Worm (Caenorhabditis elegans) whole organism, young adult: ENCODE results near the gene sel-9.
A peak's percentile ranks its signal among the peaks of the same experiment; 100 is the strongest.

Experiments used
- B0261.1 ChIP-seq: sonication (generic microtip); optimal IDR thresholded peaks from 2 replicates; lab custom pipeline; 2016; ENCODE audit warnings: mild to moderate bottlenecking, missing genetic modification characterization, moderate library complexity, missing compliant biosample characterization
- C06A6.2 ChIP-seq: fragments of 200-800 bp; sonication (Bioruptor generic); conservative IDR thresholded peaks from 2 replicates; pipeline ENCODE4 v1.3.6; 2022; ENCODE audit warnings: missing genetic modification characterization, missing compliant biosample characterization
- D2030.7 ChIP-seq: fragments of 200-800 bp; sonication (Bioruptor generic); IDR thresholded peaks from 2 replicates; pipeline ENCODE4 v1.3.6; 2022; ENCODE audit warnings: missing genetic modification reagents, missing genetic modification characterization, missing compliant biosample characterization
- F22D6.2 ChIP-seq: sonication (generic microtip); optimal IDR thresholded peaks from 2 replicates; lab custom pipeline; 2016; ENCODE audit warnings: mild to moderate bottlenecking, missing genetic modification characterization, missing compliant biosample characterization
- F39B2.1 ChIP-seq: fragments of 200-800 bp; sonication (Bioruptor generic); IDR thresholded peaks from 2 replicates; pipeline ENCODE4 v1.3.6; 2022; ENCODE audit warnings: missing genetic modification reagents, missing genetic modification characterization, missing compliant biosample characterization
- F49E8.2 ChIP-seq: sonication (generic microtip); optimal IDR thresholded peaks from 3 replicates; lab custom pipeline; 2017; ENCODE audit warnings: missing genetic modification characterization, mild to moderate bottlenecking, missing compliant biosample characterization, antibody characterized with exemption, moderate library complexity; ENCODE audit not compliant: insufficient read depth
- K11D2.4 ChIP-seq: fragments of 200-800 bp; sonication (Bioruptor generic); IDR thresholded peaks from 2 replicates; pipeline ENCODE4 v1.3.6; 2022; ENCODE audit warnings: missing genetic modification reagents, missing genetic modification characterization, missing compliant biosample characterization
- K12H6.12 ChIP-seq: fragments of 200-800 bp; sonication (Bioruptor generic); optimal IDR thresholded peaks from 2 replicates; lab custom pipeline; 2018; ENCODE audit warnings: mild to moderate bottlenecking, missing genetic modification characterization, missing compliant biosample characterization
- T26A5.8 ChIP-seq: sonication (generic microtip); optimal IDR thresholded peaks from 2 replicates; lab custom pipeline; 2016; ENCODE audit warnings: missing genetic modification characterization, missing compliant biosample characterization
- Y95B8A.8 ChIP-seq: fragments of 200-800 bp; sonication (Bioruptor generic); IDR thresholded peaks from 2 replicates; pipeline ENCODE4 v1.3.6; 2022; ENCODE audit warnings: missing genetic modification reagents, missing genetic modification characterization, missing compliant biosample characterization
- akir-1 ChIP-seq: fragments of 200-800 bp; sonication (Bioruptor generic); optimal IDR thresholded peaks from 2 replicates; lab custom pipeline; 2018; ENCODE audit warnings: mild to moderate bottlenecking, missing genetic modification characterization, moderate library complexity, missing compliant biosample characterization
- aptf-2 ChIP-seq: fragments of 200-800 bp; sonication (Bioruptor generic); conservative IDR thresholded peaks from 2 replicates; pipeline ENCODE4 v1.3.6; 2022; ENCODE audit warnings: missing genetic modification reagents, missing genetic modification characterization, missing compliant biosample characterization
- athp-1 ChIP-seq: sonication (generic microtip); optimal IDR thresholded peaks from 2 replicates; lab custom pipeline; 2017; ENCODE audit warnings: mild to moderate bottlenecking, missing genetic modification characterization, missing compliant biosample characterization
- attf-3 ChIP-seq: fragments of 200-800 bp; sonication (Bioruptor generic); conservative IDR thresholded peaks from 2 replicates; pipeline ENCODE4 v1.3.6; 2022; ENCODE audit warnings: missing genetic modification reagents, missing genetic modification characterization, missing compliant biosample characterization
- cebp-2 ChIP-seq: fragments of 200-800 bp; sonication (Bioruptor generic); IDR thresholded peaks from 2 replicates; pipeline ENCODE4 v1.3.6; 2022; ENCODE audit warnings: missing genetic modification characterization, missing compliant biosample characterization
- ceh-40 ChIP-seq: fragments of 200-800 bp; sonication (Bioruptor generic); IDR thresholded peaks from 2 replicates; pipeline ENCODE4 v1.3.6; 2022; ENCODE audit warnings: missing genetic modification characterization, missing compliant biosample characterization
- ceh-79 ChIP-seq: sonication (generic microtip); optimal IDR thresholded peaks from 2 replicates; lab custom pipeline; 2017; ENCODE audit warnings: mild to moderate bottlenecking, missing genetic modification characterization, missing compliant biosample characterization
- chd-7 ChIP-seq: sonication (generic microtip); optimal IDR thresholded peaks from 2 replicates; lab custom pipeline; 2016; ENCODE audit warnings: mild to moderate bottlenecking, missing genetic modification characterization, moderate library complexity, missing compliant biosample characterization
- die-1 ChIP-seq: sonication (generic microtip); optimal IDR thresholded peaks from 2 replicates; lab custom pipeline; 2016; ENCODE audit warnings: missing genotype, mild to moderate bottlenecking, missing genetic modification characterization, missing compliant biosample characterization
- dox-1 ChIP-seq: fragments of 200-800 bp; sonication (Bioruptor generic); IDR thresholded peaks from 2 replicates; pipeline ENCODE4 v1.3.6; 2022; ENCODE audit warnings: missing genetic modification reagents, missing genetic modification characterization, missing compliant biosample characterization
- dpff-1 ChIP-seq: sonication (generic microtip); optimal IDR thresholded peaks from 2 replicates; lab custom pipeline; 2017; ENCODE audit warnings: mild to moderate bottlenecking, missing genetic modification characterization, missing compliant biosample characterization
- egl-18 ChIP-seq: fragments of 200-800 bp; sonication (Bioruptor generic); IDR thresholded peaks from 2 replicates; pipeline ENCODE4 v1.3.6; 2022; ENCODE audit warnings: missing genetic modification reagents, missing genetic modification characterization, missing compliant biosample characterization
- egl-44 ChIP-seq: fragments of 200-800 bp; sonication (Bioruptor generic); IDR thresholded peaks from 2 replicates; pipeline ENCODE4 v1.3.6; 2022; ENCODE audit warnings: missing genetic modification reagents, missing genetic modification characterization, missing compliant biosample characterization
- egrh-3 ChIP-seq: fragments of 200-800 bp; sonication (Bioruptor generic); IDR thresholded peaks from 2 replicates; pipeline ENCODE4 v1.3.6; 2022; ENCODE audit warnings: missing genetic modification reagents, missing genetic modification characterization, missing compliant biosample characterization
- fkh-3 ChIP-seq: sonication (generic microtip); optimal IDR thresholded peaks from 2 replicates; lab custom pipeline; 2016; ENCODE audit warnings: mild to moderate bottlenecking, missing genetic modification characterization, missing compliant biosample characterization
- him-1 ChIP-seq: sonication (generic microtip); optimal IDR thresholded peaks from 2 replicates; lab custom pipeline; 2016; ENCODE audit warnings: missing genotype, missing genetic modification reagents, missing genetic modification characterization, missing compliant biosample characterization
- hmg-1.2 ChIP-seq: fragments of 200-800 bp; sonication (Bioruptor generic); IDR thresholded peaks from 2 replicates; pipeline ENCODE4 v1.3.6; 2022; ENCODE audit warnings: missing genetic modification reagents, missing genetic modification characterization, missing compliant biosample characterization
- lin-26 ChIP-seq: fragments of 200-800 bp; sonication (Bioruptor generic); IDR thresholded peaks from 2 replicates; pipeline ENCODE4 v1.3.6; 2022; ENCODE audit warnings: missing genetic modification reagents, missing genetic modification characterization, missing compliant biosample characterization
- lin-40 ChIP-seq: sonication (generic microtip); optimal IDR thresholded peaks from 2 replicates; lab custom pipeline; 2016; ENCODE audit warnings: missing genetic modification characterization, mild to moderate bottlenecking, missing compliant biosample characterization, missing genotype, missing genetic modification reagents
- lir-1 ChIP-seq: fragments of 200-800 bp; sonication (Bioruptor generic); conservative IDR thresholded peaks from 2 replicates; pipeline ENCODE4 v1.3.6; 2022; ENCODE audit warnings: missing genetic modification reagents, missing genetic modification characterization, missing compliant biosample characterization
- madf-3 ChIP-seq: fragments of 200-800 bp; sonication (Bioruptor generic); IDR thresholded peaks from 2 replicates; pipeline ENCODE4 v1.3.6; 2022; ENCODE audit warnings: missing genetic modification reagents, missing genetic modification characterization, missing compliant biosample characterization
- madf-6 ChIP-seq: fragments of 200-800 bp; sonication (Bioruptor generic); IDR thresholded peaks from 2 replicates; pipeline ENCODE4 v1.3.6; 2022; ENCODE audit warnings: missing genetic modification reagents, missing genetic modification characterization, missing compliant biosample characterization
- madf-8 ChIP-seq: fragments of 200-800 bp; sonication (Bioruptor generic); conservative IDR thresholded peaks from 2 replicates; pipeline ENCODE4 v1.3.6; 2022; ENCODE audit warnings: missing genetic modification reagents, missing genetic modification characterization, missing compliant biosample characterization
- nhr-179 ChIP-seq: sonication (generic microtip); optimal IDR thresholded peaks from 2 replicates; lab custom pipeline; 2016; ENCODE audit warnings: mild to moderate bottlenecking, missing genetic modification characterization, missing compliant biosample characterization
- nhr-27 ChIP-seq: fragments of 200-800 bp; sonication (Bioruptor generic); optimal IDR thresholded peaks from 2 replicates; lab custom pipeline; 2018; ENCODE audit warnings: mild to moderate bottlenecking, missing genetic modification characterization, moderate library complexity, missing compliant biosample characterization
- nhr-80 ChIP-seq: sonication (generic microtip); optimal IDR thresholded peaks from 2 replicates; lab custom pipeline; 2016; ENCODE audit warnings: missing genetic modification characterization, missing compliant biosample characterization
- nhr-90 ChIP-seq: sonication (generic microtip); optimal IDR thresholded peaks from 2 replicates; lab custom pipeline; 2016; ENCODE audit warnings: missing genotype, mild to moderate bottlenecking, missing genetic modification characterization, missing compliant biosample characterization
- rec-8 ChIP-seq, 2 experiments: sonication (generic microtip); optimal IDR thresholded peaks; 2 replicates each; lab custom pipeline; 2016; ENCODE audit warnings: mild to moderate bottlenecking in 2 of 2, missing genetic modification characterization in 2 of 2, missing genetic modification reagents in 2 of 2, missing genotype in 2 of 2, missing biosample characterization in 1 of 2, missing compliant biosample characterization in 1 of 2, moderate library complexity in 1 of 2
- sdz-38 ChIP-seq: sonication (generic microtip); optimal IDR thresholded peaks from 2 replicates; lab custom pipeline; 2016; ENCODE audit warnings: missing genotype, missing genetic modification characterization, missing compliant biosample characterization
- snpc-4 ChIP-seq, 5 experiments: fragments of 150-350 bp in 1 of 5; sonication (generic microtip) in 4 of 5; optimal IDR thresholded peaks; 2 replicates each; lab custom pipeline; 2014 to 2018; ENCODE audit warnings: missing genetic modification characterization in 5 of 5, missing biosample characterization in 3 of 5, antibody characterized with exemption in 2 of 5, mild to moderate bottlenecking in 2 of 5, missing compliant biosample characterization in 2 of 5, missing genotype in 2 of 5, moderate library complexity in 2 of 5, missing genetic modification reagents in 1 of 5
- sptf-2 ChIP-seq: fragments of 200-800 bp; sonication (Bioruptor generic); optimal IDR thresholded peaks from 2 replicates; lab custom pipeline; 2018; ENCODE audit warnings: mild to moderate bottlenecking, missing genetic modification characterization, missing compliant biosample characterization
- tbx-9 ChIP-seq: sonication (generic microtip); optimal IDR thresholded peaks from 2 replicates; lab custom pipeline; 2016; ENCODE audit warnings: borderline replicate concordance, missing genetic modification characterization, inconsistent platforms, missing compliant biosample characterization
- tlf-1 ChIP-seq: fragments of 200-800 bp; sonication (Bioruptor generic); optimal IDR thresholded peaks from 2 replicates; lab custom pipeline; 2018; ENCODE audit warnings: mild to moderate bottlenecking, missing genetic modification characterization, missing compliant biosample characterization
- unc-130 ChIP-seq: sonication (generic microtip); optimal IDR thresholded peaks from 2 replicates; lab custom pipeline; 2016; ENCODE audit warnings: missing genetic modification reagents, missing genetic modification characterization, missing compliant biosample characterization
- unc-62 ChIP-seq: fragments of 150-350 bp; optimal IDR thresholded peaks from 2 replicates; lab custom pipeline; 2014; ENCODE audit warnings: missing biosample characterization, missing genetic modification reagents, missing genetic modification characterization
- ztf-18 ChIP-seq: sonication (generic microtip); optimal IDR thresholded peaks from 2 replicates; lab custom pipeline; 2016; ENCODE audit warnings: missing genotype, mild to moderate bottlenecking, missing genetic modification characterization, missing compliant biosample characterization

The sel-9 gene

DNA sequence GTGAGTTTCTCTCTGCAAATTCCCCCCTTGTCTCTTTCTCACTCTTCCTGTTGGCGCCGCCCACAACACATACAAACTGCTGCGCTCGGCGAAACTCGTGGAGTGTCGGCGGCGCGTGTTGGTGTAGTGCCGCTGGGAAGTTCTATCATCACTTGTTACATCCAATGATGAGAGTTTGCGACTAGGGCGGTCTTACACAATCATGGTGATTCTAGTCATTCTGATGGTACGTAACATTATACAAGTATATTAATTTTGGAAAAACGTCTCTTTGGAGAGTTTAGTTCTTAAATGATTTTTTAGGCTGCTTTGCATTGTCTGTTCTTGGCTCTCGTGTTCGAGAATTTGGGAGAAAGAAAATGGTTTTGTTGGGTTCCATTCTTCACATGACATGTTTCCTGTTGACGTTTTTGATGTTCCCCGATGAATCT is 46.6 kb upstream of the sel-9 start (continued):
- TF ChIP-seq K12H6.12, result peak; percentile 28
- no peak for TF ChIP-seq unc-62 (GFP tag; lab: Kevin White, UChicago)
- no peak for TF ChIP-seq ceh-79
- TF ChIP-seq sdz-38 (tag; lab: Kevin White, UChicago), result peak; percentile 54
- peak; percentile 99 for TF ChIP-seq him-1 (tag; lab: Kevin White, UChicago)
- peak; percentile 54 for TF ChIP-seq lin-26 (GFP tag; lab: Robert Waterston, UW)
- TF ChIP-seq athp-1, result peak; percentile 71
- TF ChIP-seq nhr-90 (tag; lab: Kevin White, UChicago), result peak; percentile 58
- TF ChIP-seq attf-3 (GFP tag; lab: Robert Waterston, UW), result 0 out of 2 replicates have a peak, but pooled peaks have one; percentile 29
- TF ChIP-seq nhr-179 (tag; lab: Kevin White, UChicago), result peak; percentile 57
- peak; percentile 75 for TF ChIP-seq nhr-80 (tag; lab: Kevin White, UChicago)
- no peak for TF ChIP-seq tbx-9 (tag; lab: Kevin White, UChicago)
- peak; percentile 95 for TF ChIP-seq D2030.7 (GFP tag; lab: Robert Waterston, UW)
- TF ChIP-seq sptf-2 (GFP tag; lab: Kevin White, UChicago), result peak; percentile 93
- peak; percentile 68 for TF ChIP-seq akir-1 (GFP tag; lab: Kevin White, UChicago)
- peak; percentile 79 for TF ChIP-seq unc-130
- peak; percentile 50; the same call in 1 of the 2 replicates for TF ChIP-seq egrh-3
- TF ChIP-seq F22D6.2 (tag; lab: Kevin White, UChicago), result peak; percentile 27
- TF ChIP-seq ztf-18 (tag; lab: Kevin White, UChicago), result peak; percentile 88
- no peak for TF ChIP-seq dpff-1 (tag; lab: Kevin White, UChicago)
- TF ChIP-seq madf-3, result peak; percentile 67; the same call in 1 of the 2 replicates
- peak; percentile 42 for TF ChIP-seq B0261.1 (tag; lab: Kevin White, UChicago)
- peak; percentile 67 for TF ChIP-seq tlf-1 (GFP tag; lab: Kevin White, UChicago)
- peak; percentile 66 for TF ChIP-seq madf-8 (GFP tag; lab: Robert Waterston, UW)
- TF ChIP-seq hmg-1.2, result peak; percentile 97
- peak; percentile 92 for TF ChIP-seq aptf-2 (GFP tag; lab: Robert Waterston, UW)
- TF ChIP-seq die-1 (tag; lab: Kevin White, UChicago), result peak; percentile 55
- TF ChIP-seq F39B2.1, result peak; percentile 72; the same call in 1 of the 2 replicates
- TF ChIP-seq egl-18 (GFP tag; lab: Robert Waterston, UW), result 0 out of 2 replicates have a peak, but pooled peaks have one; percentile 9
- TF ChIP-seq F49E8.2 (tag; lab: Kevin White, UChicago), result peak; percentile 96
- 0 out of 2 replicates have a peak, but pooled peaks have one; percentile 25 for TF ChIP-seq C06A6.2 (GFP tag; lab: Robert Waterston, UW)
- TF ChIP-seq lin-40 (tag; lab: Kevin White, UChicago), result peak; percentile 81

DNA sequence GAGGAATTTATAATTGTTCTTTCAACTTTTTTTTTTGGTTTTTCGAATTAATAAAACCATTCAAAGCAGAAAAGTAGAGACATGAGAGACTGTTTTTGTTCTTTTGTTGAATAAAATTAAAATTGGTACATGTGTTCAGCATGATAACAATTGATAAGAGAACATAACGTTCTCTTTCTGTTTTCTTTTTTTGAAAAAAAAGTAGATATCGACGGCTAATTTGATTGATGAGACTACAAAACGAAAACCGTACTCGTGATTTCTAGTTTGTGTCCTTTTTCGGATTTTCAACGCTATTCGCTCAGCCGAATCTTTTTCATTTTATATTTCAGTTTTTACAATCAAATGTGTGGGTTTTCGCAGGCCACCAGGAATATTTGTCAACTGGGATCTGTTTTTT is 43.1 kb upstream of the sel-9 start, which contains the start of gene C08D8.1:
Gene C08D8.1 (plus strand): TSS at position 324 of the 400 bp plus-strand sequence.
- TF ChIP-seq die-1 (tag; lab: Kevin White, UChicago), result no peak
- no peak for TF ChIP-seq rec-8 (tag; optimal IDR thresholded peaks at IDR 0.05; lab: Kevin White, UChicago)
- TF ChIP-seq snpc-4 (GFP tag; optimal IDR thresholded peaks at IDR 0.05; lab: Kevin White, UChicago), result no peak
- no peak for TF ChIP-seq snpc-4 (tag; optimal IDR thresholded peaks at IDR 0.05; lab: Kevin White, UChicago)
- no peak for TF ChIP-seq lir-1 (GFP tag; lab: Robert Waterston, UW)
- TF ChIP-seq fkh-3, result no peak
- TF ChIP-seq egl-44 (GFP tag; lab: Robert Waterston, UW), result no peak
- no peak for TF ChIP-seq cebp-2 (GFP tag; lab: Robert Waterston, UW)
- TF ChIP-seq T26A5.8, result no peak
- no peak for TF ChIP-seq nhr-179 (tag; lab: Kevin White, UChicago)
- TF ChIP-seq K11D2.4 (GFP tag; lab: Robert Waterston, UW), result no peak
- no peak for TF ChIP-seq nhr-27 (tag; lab: Kevin White, UChicago)
- no peak for TF ChIP-seq Y95B8A.8 (GFP tag; lab: Robert Waterston, UW)
- TF ChIP-seq chd-7, result no peak
- no peak for TF ChIP-seq ceh-40
- no peak for TF ChIP-seq madf-6 (GFP tag; lab: Robert Waterston, UW)
- no peak for TF ChIP-seq nhr-90 (tag; lab: Kevin White, UChicago)
- no peak for TF ChIP-seq dox-1
